Fruit fly (Drosophila melanogaster) whole organism, embryonic: ENCODE measurements around the gene CG2767.
A peak's percentile ranks its signal among the peaks of the same experiment; 100 is the strongest.

Experiments
- Aef1 ChIP-seq: fragments of 200-800 bp; sonication (Bioruptor generic); IDR thresholded peaks from 3 replicates; pipeline ENCODE4 v1.3.6; 2022; ENCODE audit warnings: missing biosample characterization, missing genetic modification characterization
- Asciz ChIP-seq: fragments of 200-800 bp; sonication (Bioruptor generic); optimal IDR thresholded peaks from 2 replicates; lab custom pipeline; 2017; ENCODE audit warnings: missing biosample characterization, mild to moderate bottlenecking, missing genetic modification characterization, missing genetic modification reagents
- Atf3 ChIP-seq: fragments of 200-800 bp; sonication (Bioruptor generic); optimal IDR thresholded peaks from 3 replicates; lab custom pipeline; 2016; ENCODE audit warnings: missing biosample characterization, missing genetic modification characterization
- CG14441 ChIP-seq: fragments of 200-800 bp; sonication (Bioruptor generic); IDR thresholded peaks from 2 replicates; pipeline ENCODE4 v1.3.6; 2022; ENCODE audit warnings: missing biosample characterization, missing genetic modification characterization
- CG15479 ChIP-seq: fragments of 200-800 bp; sonication (Bioruptor generic); optimal IDR thresholded peaks from 3 replicates; lab custom pipeline; 2019; ENCODE audit warnings: missing biosample characterization, mild to moderate bottlenecking, missing genetic modification characterization, moderate library complexity
- CG15514 ChIP-seq: fragments of 200-800 bp; sonication (Bioruptor generic); optimal IDR thresholded peaks from 3 replicates; lab custom pipeline; 2017; ENCODE audit warnings: missing biosample characterization, missing genetic modification characterization, mild to moderate bottlenecking, moderate library complexity, missing genetic modification reagents
- CG17612 ChIP-seq: fragments of 200-800 bp; sonication (Bioruptor generic); IDR thresholded peaks from 2 replicates; pipeline ENCODE4 v1.3.6; 2022; ENCODE audit warnings: missing biosample characterization, missing genetic modification characterization
- CG17829 ChIP-seq: fragments of 200-800 bp; optimal IDR thresholded peaks from 2 replicates; lab custom pipeline; 2019; ENCODE audit warnings: missing biosample characterization, mild to moderate bottlenecking, missing genetic modification characterization, moderate library complexity
- CG18599 ChIP-seq: fragments of 200-800 bp; sonication (Bioruptor generic); optimal IDR thresholded peaks from 3 replicates; lab custom pipeline; 2017; ENCODE audit warnings: missing biosample characterization, missing genetic modification characterization, mild to moderate bottlenecking, moderate library complexity, missing genetic modification reagents
- CG18619 ChIP-seq: fragments of 200-800 bp; sonication (Bioruptor generic); optimal IDR thresholded peaks from 3 replicates; lab custom pipeline; 2017; ENCODE audit warnings: missing biosample characterization, mild to moderate bottlenecking, missing genetic modification characterization
- CG32532 ChIP-seq: fragments of 200-800 bp; sonication (Bioruptor generic); IDR thresholded peaks from 2 replicates; pipeline ENCODE4 v1.3.6; 2022; ENCODE audit warnings: missing biosample characterization, missing genetic modification characterization
- CG3407 ChIP-seq: fragments of 200-800 bp; sonication (Bioruptor generic); optimal IDR thresholded peaks from 2 replicates; lab custom pipeline; 2018; ENCODE audit warnings: missing biosample characterization, mild to moderate bottlenecking, missing genetic modification characterization
- CG3847 ChIP-seq: fragments of 200-800 bp; sonication (Bioruptor generic); IDR thresholded peaks from 2 replicates; pipeline ENCODE4 v1.3.6; 2022; ENCODE audit warnings: missing biosample characterization, missing genetic modification characterization
- CG4282 ChIP-seq: fragments of 200-800 bp; sonication (Bioruptor generic); optimal IDR thresholded peaks from 2 replicates; lab custom pipeline; 2016; ENCODE audit warnings: missing biosample characterization, missing genetic modification characterization
- CG4617 ChIP-seq: fragments of 200-800 bp; sonication (Bioruptor generic); optimal IDR thresholded peaks from 3 replicates; lab custom pipeline; 2016; ENCODE audit warnings: missing biosample characterization, missing genetic modification characterization, borderline replicate concordance
- CG5180 ChIP-seq: fragments of 200-800 bp; sonication (Bioruptor generic); optimal IDR thresholded peaks from 3 replicates; lab custom pipeline; 2017; ENCODE audit warnings: missing biosample characterization, missing genetic modification characterization, mild to moderate bottlenecking, moderate library complexity, missing genetic modification reagents
- CG7745 ChIP-seq: fragments of 200-800 bp; sonication (Bioruptor generic); optimal IDR thresholded peaks from 2 replicates; lab custom pipeline; 2018; ENCODE audit warnings: missing biosample characterization, mild to moderate bottlenecking, missing genetic modification characterization, moderate library complexity
- CG8765 ChIP-seq: fragments of 200-800 bp; sonication (Bioruptor generic); IDR thresholded peaks from 2 replicates; pipeline ENCODE4 v1.3.6; 2022; ENCODE audit warnings: missing biosample characterization, missing genetic modification characterization
- CG9797 ChIP-seq: fragments of 200-800 bp; sonication (Bioruptor generic); optimal IDR thresholded peaks from 3 replicates; lab custom pipeline; 2018; ENCODE audit warnings: missing biosample characterization, mild to moderate bottlenecking, missing genetic modification characterization
- CHES-1-like ChIP-seq: fragments of 200-800 bp; sonication (Bioruptor generic); optimal IDR thresholded peaks from 2 replicates; lab custom pipeline; 2016; ENCODE audit warnings: missing biosample characterization, missing genetic modification characterization
- CkIIα-i1 ChIP-seq: fragments of 200-800 bp; sonication (Bioruptor generic); IDR thresholded peaks from 2 replicates; pipeline ENCODE4 v1.3.6; 2022; ENCODE audit warnings: missing biosample characterization, missing genetic modification characterization
- Dek ChIP-seq: fragments of 200-800 bp; sonication (Bioruptor generic); optimal IDR thresholded peaks from 3 replicates; lab custom pipeline; 2019; ENCODE audit warnings: missing biosample characterization, mild to moderate bottlenecking, missing genetic modification characterization, moderate library complexity
- Eip74EF ChIP-seq, 2 experiments: fragments of 200-800 bp in 1 of 2; fragments of >200 bp in 1 of 2; sonication (Bioruptor generic) in 1 of 2; optimal IDR thresholded peaks; 2 replicates each; lab custom pipeline; 2017 to 2019; ENCODE audit warnings: missing biosample characterization in 2 of 2, missing genetic modification characterization in 2 of 2, mild to moderate bottlenecking in 1 of 2, moderate library complexity in 1 of 2
- H2.0 ChIP-seq: fragments of 200-800 bp; sonication (Bioruptor generic); IDR thresholded peaks from 2 replicates; pipeline ENCODE4 v1.3.6; 2022; ENCODE audit warnings: missing biosample characterization, missing genetic modification characterization
- Jarid2 ChIP-seq: fragments of 200-800 bp; sonication (Bioruptor generic); optimal IDR thresholded peaks from 3 replicates; lab custom pipeline; 2017; ENCODE audit warnings: mild to moderate bottlenecking, missing biosample characterization, missing genetic modification reagents, missing genetic modification characterization
- Mes4 ChIP-seq: fragments of 200-800 bp; sonication (Bioruptor generic); optimal IDR thresholded peaks from 2 replicates; lab custom pipeline; 2016; ENCODE audit warnings: missing biosample characterization, missing genetic modification characterization
- Oli ChIP-seq: fragments of 200-800 bp; sonication (Bioruptor generic); optimal IDR thresholded peaks from 2 replicates; lab custom pipeline; 2018; ENCODE audit warnings: missing biosample characterization, mild to moderate bottlenecking, missing genetic modification characterization, moderate library complexity
- Sox100B ChIP-seq: fragments of 200-800 bp; sonication (Bioruptor generic); optimal IDR thresholded peaks from 3 replicates; lab custom pipeline; 2018; ENCODE audit warnings: missing biosample characterization, mild to moderate bottlenecking, missing genetic modification characterization
- Taf1 ChIP-seq: fragments of 200-800 bp; sonication (Bioruptor generic); IDR thresholded peaks from 2 replicates; pipeline ENCODE4 v1.3.6; 2022; ENCODE audit warnings: missing biosample characterization, missing genetic modification characterization
- abd-A ChIP-seq: fragments of 200-800 bp; sonication (Bioruptor generic); optimal IDR thresholded peaks from 3 replicates; lab custom pipeline; 2019; ENCODE audit warnings: missing biosample characterization, mild to moderate bottlenecking, missing genetic modification characterization, moderate library complexity
- bbx ChIP-seq: fragments of 200-800 bp; sonication (Bioruptor generic); IDR thresholded peaks from 2 replicates; pipeline ENCODE4 v1.3.6; 2022; ENCODE audit warnings: missing biosample characterization, missing genetic modification characterization; ENCODE audit not compliant: partially characterized antibody
- br ChIP-seq: fragments of >200 bp; optimal IDR thresholded peaks from 2 replicates; lab custom pipeline; 2017
- caup ChIP-seq: fragments of 200-800 bp; sonication (Bioruptor generic); optimal IDR thresholded peaks from 3 replicates; lab custom pipeline; 2017; ENCODE audit warnings: missing biosample characterization, mild to moderate bottlenecking, missing genetic modification characterization, moderate library complexity; ENCODE audit not compliant: severe bottlenecking
- chinmo ChIP-seq: fragments of 200-800 bp; sonication (Bioruptor generic); IDR thresholded peaks from 4 replicates; pipeline ENCODE4 v1.3.6; 2022; ENCODE audit warnings: missing biosample characterization, missing genetic modification characterization; ENCODE audit not compliant: partially characterized antibody
- ci ChIP-seq: fragments of 200-800 bp; sonication (Bioruptor generic); IDR thresholded peaks from 3 replicates; pipeline ENCODE4 v1.3.6; 2022; ENCODE audit warnings: missing biosample characterization, missing genetic modification characterization
- corto ChIP-seq: fragments of 200-800 bp; sonication (Bioruptor generic); optimal IDR thresholded peaks from 2 replicates; lab custom pipeline; 2016; ENCODE audit warnings: missing biosample characterization, mild to moderate bottlenecking, missing genetic modification characterization, moderate library complexity
- dmrt99B ChIP-seq: fragments of 200-800 bp; sonication (Bioruptor generic); optimal IDR thresholded peaks from 2 replicates; lab custom pipeline; 2018; ENCODE audit warnings: missing biosample characterization, mild to moderate bottlenecking, missing genetic modification characterization, moderate library complexity
- eve ChIP-seq, 2 experiments: fragments of >200 bp; optimal IDR thresholded peaks; 2 replicates each; lab custom pipeline; 2017; ENCODE audit warnings: missing biosample characterization in 2 of 2, missing genetic modification characterization in 2 of 2
- hth ChIP-seq: fragments of >200 bp; optimal IDR thresholded peaks from 2 replicates; lab custom pipeline; 2017; ENCODE audit warnings: inconsistent platforms
- insv ChIP-seq, 2 experiments: fragments of 200-800 bp; sonication (Bioruptor generic); optimal IDR thresholded peaks; 3 replicates each; lab custom pipeline; 2016 to 2018; ENCODE audit warnings: missing biosample characterization in 2 of 2, missing genetic modification characterization in 2 of 2
- maf-S ChIP-seq: fragments of 200-800 bp; sonication (Bioruptor generic); optimal IDR thresholded peaks from 2 replicates; lab custom pipeline; 2016; ENCODE audit warnings: missing biosample characterization, missing genetic modification characterization
- pros ChIP-seq: fragments of 200-800 bp; sonication (Bioruptor generic); optimal IDR thresholded peaks from 3 replicates; lab custom pipeline; 2019; ENCODE audit warnings: missing biosample characterization, mild to moderate bottlenecking, missing genetic modification characterization, moderate library complexity
- pzg ChIP-seq: fragments of 200-800 bp; sonication (Bioruptor generic); optimal IDR thresholded peaks from 3 replicates; lab custom pipeline; 2018; ENCODE audit warnings: missing biosample characterization, mild to moderate bottlenecking, missing genetic modification characterization, moderate library complexity
- rib ChIP-seq: fragments of 200-800 bp; sonication (Bioruptor generic); IDR thresholded peaks from 2 replicates; pipeline ENCODE4 v1.3.6; 2022; ENCODE audit warnings: missing biosample characterization, missing genetic modification characterization
- sens ChIP-seq: fragments of 200-800 bp; sonication (Bioruptor generic); peaks from one replicate; lab custom pipeline; 2016; ENCODE audit warnings: missing biosample characterization, missing genetic modification characterization
- sima ChIP-seq: fragments of 200-800 bp; sonication (Bioruptor generic); optimal IDR thresholded peaks from 2 replicates; lab custom pipeline; 2016; ENCODE audit warnings: missing biosample characterization, missing genetic modification characterization
- sqz ChIP-seq: fragments of 200-800 bp; sonication (Bioruptor generic); optimal IDR thresholded peaks from 3 replicates; lab custom pipeline; 2018; ENCODE audit warnings: missing biosample characterization, mild to moderate bottlenecking, missing genetic modification characterization
- unc-4 ChIP-seq: fragments of 200-800 bp; sonication (Bioruptor generic); IDR thresholded peaks from 2 replicates; pipeline ENCODE4 v1.3.6; 2022; ENCODE audit warnings: missing biosample characterization, missing genetic modification characterization; ENCODE audit not compliant: partially characterized antibody
- vnd ChIP-seq: fragments of 200-800 bp; sonication (Bioruptor generic); IDR thresholded peaks from 3 replicates; pipeline ENCODE4 v1.3.6; 2022; ENCODE audit warnings: missing biosample characterization, missing genetic modification characterization; ENCODE audit not compliant: partially characterized antibody
- zen ChIP-seq: fragments of 200-800 bp; sonication (Bioruptor generic); optimal IDR thresholded peaks from 3 replicates; lab custom pipeline; 2018; ENCODE audit warnings: missing biosample characterization, mild to moderate bottlenecking, missing genetic modification characterization, moderate library complexity

Gene CG2767

dm6 chr3R:8009080-8009620 lies 1.2 kb upstream of the CG2767 start, which contains the start of the genes CG11052 and CG3223 (continued):
- TF ChIP-seq CG8765 (GFP tag; lab: Robert Waterston, UW) (no peak), unc-4 (GFP tag; lab: Robert Waterston, UW) (peak; percentile 39; the same call in 1 of the 2 replicates), Dek (tag; lab: Kevin White, UChicago) (no peak), sens (GFP tag; lab: Kevin White, UChicago) (peak; percentile 74), pzg (GFP tag; lab: Kevin White, UChicago) (peak; percentile 72), corto (GFP tag; lab: Kevin White, UChicago) (no peak), Mes4 (GFP tag; lab: Kevin White, UChicago) (no peak), hth (lab: Kevin White, UChicago) (no peak), Eip74EF (GFP tag; optimal IDR thresholded peaks at IDR 0.05; lab: Kevin White, UChicago) (no peak), CG5180 (no peak), Asciz (GFP tag; lab: Kevin White, UChicago) (no peak), Taf1 (no peak), H2.0 (no peak), Sox100B (GFP tag; lab: Kevin White, UChicago) (no peak), sima (GFP tag; lab: Kevin White, UChicago) (no peak), br (lab: Kevin White, UChicago) (no peak), CG3847 (peak; percentile 13; the same call in 1 of the 2 replicates), ci (GFP tag; lab: Robert Waterston, UW) (peak; percentile 58; the same call in 2 of the 3 replicates), insv (GFP tag; optimal IDR thresholded peaks at IDR 0.05; lab: Kevin White, UChicago) (no peak), abd-A (tag; lab: Kevin White, UChicago) (no peak), CG9797 (GFP tag; lab: Kevin White, UChicago) (no peak), eve (GFP tag; optimal IDR thresholded peaks at IDR 0.05; lab: Kevin White, UChicago) (no peak), CG17612 (GFP tag; lab: Robert Waterston, UW) (no peak), Oli (no peak), CG7745 (tag; lab: Kevin White, UChicago) (no peak), CHES-1-like (GFP tag; lab: Kevin White, UChicago) (no peak), chinmo (no peak), Atf3 (GFP tag; lab: Kevin White, UChicago) (no peak), dmrt99B (tag; lab: Kevin White, UChicago) (no peak), CG32532 (GFP tag; lab: Robert Waterston, UW) (peak; percentile 16; the same call in 1 of the 2 replicates), CG18599 (GFP tag; lab: Kevin White, UChicago) (no peak), vnd (GFP tag; lab: Robert Waterston, UW) (no peak), sqz (no peak), CG14441 (GFP tag; lab: Robert Waterston, UW) (no peak), Aef1 (GFP tag; lab: Robert Waterston, UW) (no peak), Jarid2 (GFP tag; lab: Kevin White, UChicago) (no peak), caup (no peak), CG15479 (GFP tag; lab: Kevin White, UChicago) (no peak), CkIIα-i1 (GFP tag; lab: Robert Waterston, UW) (no peak), maf-S (GFP tag; lab: Kevin White, UChicago) (no peak), CG18619 (GFP tag; lab: Kevin White, UChicago) (no peak), CG3407 (GFP tag; lab: Kevin White, UChicago) (no peak), pros (no peak), CG4617 (GFP tag; lab: Kevin White, UChicago) (peak; percentile 70), CG4282 (GFP tag; lab: Kevin White, UChicago) (no peak), CG15514 (GFP tag; lab: Kevin White, UChicago) (peak; percentile 99), bbx (GFP tag; lab: Robert Waterston, UW) (no peak; the same call in 1 of the 2 replicates), CG17829 (peak; percentile 16), zen (tag; lab: Kevin White, UChicago) (no peak), rib (GFP tag; lab: Robert Waterston, UW) (no peak)
